Fruit fly (Drosophila melanogaster) whole organism, prepupa: Measurements from ENCODE around the gene sit.

Experiments used
- Blimp-1 ChIP-seq: fragments of 200-800 bp; sonication (Bioruptor generic); optimal IDR thresholded peaks from 3 replicates; lab custom pipeline; 2017; ENCODE audit warnings: missing biosample characterization, missing genetic modification characterization, mild to moderate bottlenecking, moderate library complexity, missing genetic modification reagents
- CG10669 ChIP-seq: fragments of 200-800 bp; sonication (Bioruptor generic); optimal IDR thresholded peaks from 3 replicates; lab custom pipeline; 2018; ENCODE audit warnings: missing biosample characterization, mild to moderate bottlenecking, missing genetic modification characterization, moderate library complexity
- CG11294 ChIP-seq: fragments of 200-800 bp; sonication (Bioruptor generic); IDR thresholded peaks from 2 replicates; pipeline ENCODE4 v1.3.6; 2022; ENCODE audit warnings: missing biosample characterization, missing genetic modification characterization
- CG11902 ChIP-seq: fragments of 200-800 bp; sonication (Bioruptor generic); optimal IDR thresholded peaks from 3 replicates; lab custom pipeline; 2016; ENCODE audit warnings: missing biosample characterization, missing genetic modification characterization
- CG1621 ChIP-seq: fragments of 200-800 bp; sonication (Bioruptor generic); optimal IDR thresholded peaks from 3 replicates; lab custom pipeline; 2018; ENCODE audit warnings: missing biosample characterization, mild to moderate bottlenecking, missing genetic modification characterization
- CG3032 ChIP-seq: fragments of 200-800 bp; optimal IDR thresholded peaks from 2 replicates; lab custom pipeline; 2019; ENCODE audit warnings: missing biosample characterization, mild to moderate bottlenecking, missing genetic modification characterization, moderate library complexity
- CG31627 ChIP-seq: fragments of 200-800 bp; sonication (Bioruptor generic); optimal IDR thresholded peaks from 3 replicates; lab custom pipeline; 2016; ENCODE audit warnings: missing biosample characterization, missing genetic modification characterization
- CG32006 ChIP-seq: fragments of 200-800 bp; sonication (Bioruptor generic); optimal IDR thresholded peaks from 3 replicates; lab custom pipeline; 2017; ENCODE audit warnings: missing biosample characterization, mild to moderate bottlenecking, missing genetic modification characterization
- CG34406 ChIP-seq: fragments of 200-800 bp; sonication (Bioruptor generic); optimal IDR thresholded peaks from 3 replicates; lab custom pipeline; 2016; ENCODE audit warnings: missing biosample characterization, missing genetic modification characterization
- CG3919 ChIP-seq: fragments of 200-800 bp; sonication (Bioruptor generic); optimal IDR thresholded peaks from 3 replicates; lab custom pipeline; 2016; ENCODE audit warnings: missing biosample characterization, missing genetic modification characterization
- CG4318 ChIP-seq: fragments of 200-800 bp; sonication (Bioruptor generic); optimal IDR thresholded peaks from 3 replicates; lab custom pipeline; 2017; ENCODE audit warnings: missing biosample characterization, mild to moderate bottlenecking, missing genetic modification characterization
- CG6163 ChIP-seq: fragments of 200-800 bp; sonication (Bioruptor generic); IDR thresholded peaks from 3 replicates; pipeline ENCODE4 v1.3.6; 2022; ENCODE audit warnings: missing biosample characterization, missing genetic modification characterization
- CG6792 ChIP-seq: fragments of 200-800 bp; sonication (Bioruptor generic); optimal IDR thresholded peaks from 3 replicates; lab custom pipeline; 2016; ENCODE audit warnings: missing biosample characterization, missing genetic modification characterization
- CG6808 ChIP-seq: fragments of 200-800 bp; sonication (Bioruptor generic); optimal IDR thresholded peaks from 3 replicates; lab custom pipeline; 2017; ENCODE audit warnings: missing biosample characterization, missing genetic modification characterization, mild to moderate bottlenecking, moderate library complexity, missing genetic modification reagents
- CG6854 ChIP-seq: fragments of 200-800 bp; sonication (Bioruptor generic); optimal IDR thresholded peaks from 2 replicates; lab custom pipeline; 2017; ENCODE audit warnings: missing biosample characterization, mild to moderate bottlenecking, missing genetic modification characterization
- CG7368 ChIP-seq: fragments of 200-800 bp; sonication (Bioruptor generic); optimal IDR thresholded peaks from 3 replicates; lab custom pipeline; 2016; ENCODE audit warnings: missing biosample characterization, missing genetic modification characterization
- CG8119 ChIP-seq: fragments of 200-800 bp; sonication (Bioruptor generic); IDR thresholded peaks from 3 replicates; pipeline ENCODE4 v1.3.6; 2022; ENCODE audit warnings: missing biosample characterization, missing genetic modification characterization
- CG8319 ChIP-seq: fragments of 200-800 bp; sonication (Bioruptor generic); optimal IDR thresholded peaks from 3 replicates; lab custom pipeline; 2016; ENCODE audit warnings: missing biosample characterization, missing genetic modification characterization
- CG8632 ChIP-seq: fragments of 200-800 bp; sonication (Bioruptor generic); optimal IDR thresholded peaks from 3 replicates; lab custom pipeline; 2016; ENCODE audit warnings: missing biosample characterization, missing genetic modification characterization
- CG9139 ChIP-seq: fragments of 200-800 bp; sonication (Bioruptor generic); optimal IDR thresholded peaks from 3 replicates; lab custom pipeline; 2017; ENCODE audit warnings: missing biosample characterization, mild to moderate bottlenecking, missing genetic modification characterization
- Eip75B ChIP-seq: fragments of 200-800 bp; sonication (Bioruptor generic); optimal IDR thresholded peaks from 3 replicates; lab custom pipeline; 2016; ENCODE audit warnings: missing biosample characterization, missing genetic modification characterization
- Eip78C ChIP-seq: fragments of 200-800 bp; sonication (Bioruptor generic); peaks from one replicate; lab custom pipeline; 2016; ENCODE audit warnings: missing biosample characterization, missing genetic modification characterization
- Eip93F ChIP-seq: fragments of 200-800 bp; sonication (Bioruptor generic); optimal IDR thresholded peaks from 2 replicates; lab custom pipeline; 2016; ENCODE audit warnings: missing biosample characterization, mild to moderate bottlenecking, missing genetic modification characterization
- Ets21C ChIP-seq: fragments of 200-800 bp; sonication (Bioruptor generic); optimal IDR thresholded peaks from 3 replicates; lab custom pipeline; 2016; ENCODE audit warnings: missing biosample characterization, missing genetic modification characterization
- Gug ChIP-seq: fragments of 200-800 bp; sonication (Bioruptor generic); IDR thresholded peaks from 2 replicates; pipeline ENCODE4 v1.3.6; 2022; ENCODE audit warnings: missing biosample characterization, missing genetic modification characterization
- Hr38 ChIP-seq: sonication (Bioruptor generic); optimal IDR thresholded peaks from 2 replicates; lab custom pipeline; 2016; ENCODE audit warnings: missing biosample characterization, missing genetic modification characterization
- Hr39 ChIP-seq: fragments of 200-800 bp; sonication (Bioruptor generic); optimal IDR thresholded peaks from 2 replicates; lab custom pipeline; 2016; ENCODE audit warnings: missing biosample characterization, missing genetic modification characterization
- Hr4 ChIP-seq: fragments of 200-800 bp; sonication (Bioruptor generic); optimal IDR thresholded peaks from 3 replicates; lab custom pipeline; 2016; ENCODE audit warnings: missing biosample characterization, missing genetic modification characterization
- Lpt ChIP-seq: fragments of 200-800 bp; sonication (Bioruptor generic); optimal IDR thresholded peaks from 3 replicates; lab custom pipeline; 2016; ENCODE audit warnings: missing biosample characterization, missing genetic modification characterization
- Met ChIP-seq: fragments of 200-800 bp; sonication (Bioruptor generic); optimal IDR thresholded peaks from 3 replicates; lab custom pipeline; 2016; ENCODE audit warnings: missing biosample characterization, missing genetic modification characterization
- OdsH ChIP-seq: fragments of 200-800 bp; sonication (Bioruptor generic); optimal IDR thresholded peaks from 3 replicates; lab custom pipeline; 2016; ENCODE audit warnings: missing biosample characterization, missing genetic modification characterization
- Smox ChIP-seq: fragments of 200-800 bp; sonication (Bioruptor generic); optimal IDR thresholded peaks from 3 replicates; lab custom pipeline; 2016; ENCODE audit warnings: missing biosample characterization, missing genetic modification characterization
- Sox102F ChIP-seq: fragments of 200-800 bp; sonication (Bioruptor generic); optimal IDR thresholded peaks from 2 replicates; lab custom pipeline; 2016; ENCODE audit warnings: missing biosample characterization, mild to moderate bottlenecking, missing genetic modification characterization
- Sox14 ChIP-seq: fragments of 200-800 bp; sonication (Bioruptor generic); optimal IDR thresholded peaks from 3 replicates; lab custom pipeline; 2016; ENCODE audit warnings: missing biosample characterization, missing genetic modification characterization
- Sox15 ChIP-seq: fragments of 200-800 bp; sonication (Bioruptor generic); optimal IDR thresholded peaks from 3 replicates; lab custom pipeline; 2016; ENCODE audit warnings: missing biosample characterization, missing genetic modification characterization
- achi ChIP-seq: fragments of 200-800 bp; sonication (Bioruptor generic); optimal IDR thresholded peaks from 3 replicates; lab custom pipeline; 2016; ENCODE audit warnings: missing biosample characterization, missing genetic modification characterization
- acj6 ChIP-seq: fragments of 200-800 bp; sonication (Bioruptor generic); optimal IDR thresholded peaks from 3 replicates; lab custom pipeline; 2016; ENCODE audit warnings: missing biosample characterization, missing genetic modification characterization
- cyc ChIP-seq: fragments of 200-800 bp; sonication (Bioruptor generic); optimal IDR thresholded peaks from 3 replicates; lab custom pipeline; 2016; ENCODE audit warnings: missing biosample characterization, missing genetic modification characterization
- dsx ChIP-seq: fragments of 200-800 bp; optimal IDR thresholded peaks from 3 replicates; lab custom pipeline; 2019; ENCODE audit warnings: missing biosample characterization, mild to moderate bottlenecking, missing genetic modification characterization, moderate library complexity; ENCODE audit not compliant: poor library complexity, severe bottlenecking
- eg ChIP-seq: fragments of 200-800 bp; sonication (Bioruptor generic); IDR thresholded peaks from 3 replicates; pipeline ENCODE4 v1.3.6; 2022; ENCODE audit warnings: missing biosample characterization, missing genetic modification characterization
- esn ChIP-seq: fragments of 200-800 bp; sonication (Bioruptor generic); optimal IDR thresholded peaks from 2 replicates; lab custom pipeline; 2016; ENCODE audit warnings: missing biosample characterization, mild to moderate bottlenecking, missing genetic modification characterization, moderate library complexity
- fd59A ChIP-seq: fragments of 200-800 bp; sonication (Bioruptor generic); optimal IDR thresholded peaks from 2 replicates; lab custom pipeline; 2017; ENCODE audit warnings: missing biosample characterization, mild to moderate bottlenecking, missing genetic modification characterization, missing genetic modification reagents
- fkh ChIP-seq: fragments of 200-800 bp; sonication (Bioruptor generic); optimal IDR thresholded peaks from 3 replicates; lab custom pipeline; 2017; ENCODE audit warnings: missing biosample characterization, mild to moderate bottlenecking, missing genetic modification characterization, moderate library complexity
- lz ChIP-seq: fragments of 200-800 bp; sonication (Bioruptor generic); optimal IDR thresholded peaks from 3 replicates; lab custom pipeline; 2016; ENCODE audit warnings: missing biosample characterization, missing genetic modification characterization
- net ChIP-seq: fragments of 200-800 bp; sonication (Bioruptor generic); optimal IDR thresholded peaks from 3 replicates; lab custom pipeline; 2016; ENCODE audit warnings: missing biosample characterization, missing genetic modification characterization
- pdm3 ChIP-seq: fragments of 200-800 bp; sonication (Bioruptor generic); optimal IDR thresholded peaks from 3 replicates; lab custom pipeline; 2016; ENCODE audit warnings: missing biosample characterization, missing genetic modification characterization
- salr ChIP-seq, 2 experiments: fragments of 200-800 bp; sonication (Bioruptor generic); optimal IDR thresholded peaks; 3 replicates each; lab custom pipeline; 2016 to 2018; ENCODE audit warnings: missing biosample characterization in 2 of 2, missing genetic modification characterization in 2 of 2, mild to moderate bottlenecking in 1 of 2
- spab ChIP-seq: fragments of 200-800 bp; sonication (Bioruptor generic); optimal IDR thresholded peaks from 2 replicates; lab custom pipeline; 2017; ENCODE audit warnings: missing biosample characterization, mild to moderate bottlenecking, missing genetic modification characterization, missing genetic modification reagents
- ss ChIP-seq, 2 experiments: fragments of 200-800 bp; sonication (Bioruptor generic); optimal IDR thresholded peaks; 2 replicates in 1 of 2; 3 replicates in 1 of 2; lab custom pipeline; 2017 to 2018; ENCODE audit warnings: mild to moderate bottlenecking in 2 of 2, missing biosample characterization in 2 of 2, missing genetic modification characterization in 2 of 2, moderate library complexity in 1 of 2
- svp ChIP-seq: fragments of 200-800 bp; sonication (Bioruptor generic); peaks from one replicate; lab custom pipeline; 2016; ENCODE audit warnings: missing biosample characterization, missing genetic modification characterization
- vri ChIP-seq: fragments of 200-800 bp; sonication (Bioruptor generic); optimal IDR thresholded peaks from 3 replicates; lab custom pipeline; 2016; ENCODE audit warnings: missing biosample characterization, mild to moderate bottlenecking, missing genetic modification characterization

The sit gene

dm6 chr3R:22524344-22525072 is 37.9 kb downstream of the sit start:
- peak; percentile 14 for TF ChIP-seq net (GFP tag; lab: Kevin White, UChicago)
- no peak for TF ChIP-seq Eip93F (GFP tag; lab: Kevin White, UChicago)
- TF ChIP-seq Met = peak; percentile 27
- TF ChIP-seq CG7368 = peak; percentile 23
- peak; percentile 15 for TF ChIP-seq OdsH
- no peak for TF ChIP-seq cyc (GFP tag; lab: Kevin White, UChicago)
- peak; percentile 29 for TF ChIP-seq CG31627 (GFP tag; lab: Kevin White, UChicago)
- no peak for TF ChIP-seq Gug
- TF ChIP-seq CG34406 = peak; percentile 10
- no peak for TF ChIP-seq dsx (GFP tag; lab: Kevin White, UChicago)
- no peak for TF ChIP-seq spab (GFP tag; lab: Kevin White, UChicago)
- no peak for TF ChIP-seq vri (GFP tag; lab: Kevin White, UChicago)
- TF ChIP-seq acj6 (GFP tag; lab: Kevin White, UChicago) = no peak
- no peak for TF ChIP-seq CG1621 (tag; lab: Kevin White, UChicago)
- no peak for TF ChIP-seq CG3032 (tag; lab: Kevin White, UChicago)
- TF ChIP-seq Smox (GFP tag; lab: Kevin White, UChicago) = peak; percentile 28
- TF ChIP-seq CG8632 (GFP tag; lab: Kevin White, UChicago) = peak; percentile 23
- TF ChIP-seq CG4318 = no peak
- TF ChIP-seq Lpt (GFP tag; lab: Kevin White, UChicago) = no peak
- TF ChIP-seq Hr39 (GFP tag; lab: Kevin White, UChicago) = peak; percentile 30
- no peak for TF ChIP-seq Hr4 (GFP tag; lab: Kevin White, UChicago)
- peak; percentile 4 for TF ChIP-seq CG6792 (GFP tag; lab: Kevin White, UChicago)
- TF ChIP-seq fkh (GFP tag; lab: Kevin White, UChicago) = peak; percentile 89
- peak; percentile 27 for TF ChIP-seq pdm3
- TF ChIP-seq Sox102F (GFP tag; lab: Kevin White, UChicago) = peak; percentile 12
- TF ChIP-seq CG8319 (GFP tag; lab: Kevin White, UChicago) = no peak
- peak; percentile 27 for TF ChIP-seq Blimp-1
- TF ChIP-seq achi (GFP tag; lab: Kevin White, UChicago) = no peak
- TF ChIP-seq Ets21C (GFP tag; lab: Kevin White, UChicago) = peak; percentile 18
- no peak for TF ChIP-seq CG11902 (GFP tag; lab: Kevin White, UChicago)
- peak; percentile 1 for TF ChIP-seq Eip75B (GFP tag; lab: Kevin White, UChicago)
- no peak for TF ChIP-seq Sox14 (GFP tag; lab: Kevin White, UChicago)
- no peak for TF ChIP-seq CG11294 (GFP tag; lab: Robert Waterston, UW)
- TF ChIP-seq CG3919 (GFP tag; lab: Kevin White, UChicago) = peak; percentile 13
- no peak for TF ChIP-seq CG9139 (GFP tag; lab: Kevin White, UChicago)
- peak; percentile 38 for TF ChIP-seq CG6854 (GFP tag; lab: Kevin White, UChicago)
- no peak for TF ChIP-seq CG8119
- TF ChIP-seq eg (GFP tag; lab: Robert Waterston, UW) = no peak
- peak; percentile 19 for TF ChIP-seq lz (GFP tag; lab: Kevin White, UChicago)
- TF ChIP-seq CG32006 (GFP tag; lab: Kevin White, UChicago) = peak; percentile 6
- TF ChIP-seq fd59A = no peak
- peak; percentile 4 for TF ChIP-seq Sox15
- peak; percentile 86 for TF ChIP-seq svp
- TF ChIP-seq Hr38 = no peak
- no peak for TF ChIP-seq salr (GFP tag; optimal IDR thresholded peaks at IDR 0.05; lab: Kevin White, UChicago)
- TF ChIP-seq CG6163 (GFP tag; lab: Robert Waterston, UW) = no peak
- TF ChIP-seq ss (GFP tag; optimal IDR thresholded peaks at IDR 0.05; lab: Kevin White, UChicago) = peak in 1 of 2 experiments; percentile 18
- TF ChIP-seq CG10669 = no peak
- TF ChIP-seq CG6808 (GFP tag; lab: Kevin White, UChicago) = no peak
- peak; percentile 49 for TF ChIP-seq esn (GFP tag; lab: Kevin White, UChicago)
- peak; percentile 82 for TF ChIP-seq Eip78C (GFP tag; lab: Kevin White, UChicago)
